Fruit fly (Drosophila melanogaster) whole organism, prepupa: ENCODE results near the gene Piezo.
A peak's percentile ranks its signal among the peaks of the same experiment; 100 is the strongest.

Experiments used
- CG10669 ChIP-seq: fragments of 200-800 bp; sonication (Bioruptor generic); optimal IDR thresholded peaks from 3 replicates; lab custom pipeline; 2018; ENCODE audit warnings: missing biosample characterization, mild to moderate bottlenecking, missing genetic modification characterization, moderate library complexity
- CG15336 ChIP-seq: fragments of 200-800 bp; sonication (Bioruptor generic); IDR thresholded peaks from 2 replicates; pipeline ENCODE4 v1.3.6; 2022; ENCODE audit warnings: missing biosample characterization, missing genetic modification characterization
- Ets21C ChIP-seq: fragments of 200-800 bp; sonication (Bioruptor generic); optimal IDR thresholded peaks from 3 replicates; lab custom pipeline; 2016; ENCODE audit warnings: missing biosample characterization, missing genetic modification characterization
- Lpt ChIP-seq: fragments of 200-800 bp; sonication (Bioruptor generic); optimal IDR thresholded peaks from 3 replicates; lab custom pipeline; 2016; ENCODE audit warnings: missing biosample characterization, missing genetic modification characterization
- fkh ChIP-seq: fragments of 200-800 bp; sonication (Bioruptor generic); optimal IDR thresholded peaks from 3 replicates; lab custom pipeline; 2017; ENCODE audit warnings: missing biosample characterization, mild to moderate bottlenecking, missing genetic modification characterization, moderate library complexity

Piezo gene

dm6 chr2L:8239032-8239650, 76.3 kb downstream of the Piezo start:
- TF ChIP-seq Lpt (GFP tag; lab: Kevin White, UChicago) (no peak), Ets21C (GFP tag; lab: Kevin White, UChicago) (no peak), CG15336 (GFP tag; lab: Robert Waterston, UW) (no peak), fkh (GFP tag; lab: Kevin White, UChicago) (peak; percentile 80), CG10669 (GFP tag; lab: Kevin White, UChicago) (no peak)
